Worm (Caenorhabditis elegans): ENCODE results near the gene sru-19.
A peak's percentile ranks its signal among the peaks of the same experiment; 100 is the strongest.

The sru-19 gene

DNA sequence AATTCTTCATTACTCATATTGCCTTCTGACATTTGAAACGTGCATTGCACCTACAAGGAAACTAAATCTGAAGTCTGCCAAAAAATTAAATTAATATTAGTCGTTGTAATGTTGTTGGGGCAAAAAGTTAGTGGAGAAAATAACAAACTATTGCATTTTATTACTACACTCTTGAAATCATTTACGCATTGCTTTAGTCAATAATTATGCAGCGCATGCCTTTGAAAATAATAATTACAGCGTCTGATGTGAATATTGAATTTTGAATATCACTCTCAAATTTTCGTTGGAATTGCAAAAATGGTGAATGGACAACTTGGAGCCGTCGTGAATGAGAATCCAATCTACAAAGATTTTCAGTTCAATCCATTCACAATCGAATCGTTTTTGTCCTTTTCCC lies at the start of gene sru-19:
sru-19 (plus strand) TSS at position 301 of the 400 bp plus-strand sequence.
- TF ChIP-seq mdl-1 (tag; optimal IDR thresholded peaks at IDR 0.05), result no peak
- TF ChIP-seq sdz-12 (GFP tag; optimal IDR thresholded peaks at IDR 0.05), result no peak
- TF ChIP-seq spr-3 (GFP tag; optimal IDR thresholded peaks at IDR 0.05), result no peak
- TF ChIP-seq zip-2 (tag; optimal IDR thresholded peaks at IDR 0.05), result no peak
- TF ChIP-seq F10B5.3 (tag; optimal IDR thresholded peaks at IDR 0.05), result no peak
- no peak for TF ChIP-seq ceh-44 (GFP tag; IDR thresholded peaks at IDR 0.05)
- no peak for TF ChIP-seq zfp-2 (tag; optimal IDR thresholded peaks at IDR 0.05)
- no peak for TF ChIP-seq Y48G9A.11 (GFP tag; IDR thresholded peaks at IDR 0.05)
- no peak for TF ChIP-seq duxl-1 (tag; optimal IDR thresholded peaks at IDR 0.05; ENCODE audit: poor library complexity)
- TF ChIP-seq nhr-102 (tag; optimal IDR thresholded peaks at IDR 0.05), result no peak
- TF ChIP-seq lin-39 (tag; optimal IDR thresholded peaks at IDR 0.05), result no peak
- no peak for TF ChIP-seq ztf-7 (tag; optimal IDR thresholded peaks at IDR 0.05)
- TF ChIP-seq nhr-76 (tag; optimal IDR thresholded peaks at IDR 0.05), result no peak
- no peak for TF ChIP-seq F49E8.2 (tag; optimal IDR thresholded peaks at IDR 0.05; ENCODE audit: borderline replicate concordance)
- no peak for TF ChIP-seq lim-7 (GFP tag; IDR thresholded peaks at IDR 0.05)
- TF ChIP-seq nhr-111 (GFP tag; optimal IDR thresholded peaks at IDR 0.05), result no peak

DNA sequence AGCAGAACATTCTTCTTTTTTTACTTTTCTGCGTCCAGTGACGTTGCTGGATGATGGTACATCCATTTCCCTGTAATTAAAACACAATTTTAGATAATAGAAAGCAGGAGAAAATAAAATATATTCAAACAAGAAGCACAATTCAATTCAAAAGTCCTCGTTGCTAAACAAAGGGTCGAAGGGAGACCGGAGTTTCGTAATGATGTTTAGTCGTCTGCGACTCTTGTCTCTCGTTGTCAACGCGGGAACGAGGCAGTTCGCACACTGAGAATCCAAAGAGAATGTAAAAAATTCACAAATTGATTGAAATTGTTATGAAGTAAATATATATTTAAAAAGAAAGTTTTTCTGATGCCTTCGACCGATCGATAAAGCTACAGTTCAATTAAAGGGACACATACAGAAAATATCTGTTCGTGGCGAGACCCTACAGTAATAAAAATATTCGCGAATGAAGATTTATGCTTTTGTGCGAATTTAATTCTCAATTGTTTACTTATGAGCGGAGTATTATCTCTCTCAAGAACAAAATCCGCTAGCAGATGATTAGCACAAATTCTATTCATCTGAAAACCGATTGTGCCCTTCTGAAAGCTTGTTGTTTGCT lies 47.0 kb upstream of the sru-19 start, which contains the start of gene dpy-26:
dpy-26 (minus strand) TSS at position 111 of the 607 bp plus-strand sequence.
- TF ChIP-seq jun-1 (tag; optimal IDR thresholded peaks at IDR 0.05), result no peak
- no peak for TF ChIP-seq lin-39 (tag; optimal IDR thresholded peaks at IDR 0.05)
- TF ChIP-seq Y5F2A.4 (GFP tag; optimal IDR thresholded peaks at IDR 0.05), result no peak
- no peak for TF ChIP-seq ceh-28 (tag; optimal IDR thresholded peaks at IDR 0.05)
- no peak for TF ChIP-seq lin-15B (tag; optimal IDR thresholded peaks at IDR 0.05)
- no peak for TF ChIP-seq nhr-41 (GFP tag; IDR thresholded peaks at IDR 0.05)
- TF ChIP-seq lir-3 (tag; optimal IDR thresholded peaks at IDR 0.05), result no peak
- TF ChIP-seq fos-1 (tag; optimal IDR thresholded peaks at IDR 0.05), result no peak
- no peak for TF ChIP-seq nhr-28 (tag; optimal IDR thresholded peaks at IDR 0.05)
- no peak for TF ChIP-seq mxl-3 (GFP tag; optimal IDR thresholded peaks at IDR 0.05)
- TF ChIP-seq skn-1 (tag; optimal IDR thresholded peaks at IDR 0.05), result no peak
- no peak for TF ChIP-seq F10B5.3 (tag; optimal IDR thresholded peaks at IDR 0.05)
- no peak for TF ChIP-seq lin-13 (GFP tag; optimal IDR thresholded peaks at IDR 0.05)
- TF ChIP-seq Y48G9A.11 (GFP tag; IDR thresholded peaks at IDR 0.05), result no peak
- TF ChIP-seq Y105C5A.15 (GFP tag; IDR thresholded peaks at IDR 0.05), result no peak
- no peak for TF ChIP-seq zip-11 (GFP tag; IDR thresholded peaks at IDR 0.05)
- no peak for TF ChIP-seq zag-1 (tag; optimal IDR thresholded peaks at IDR 0.05)
- TF ChIP-seq ceh-82 (tag; optimal IDR thresholded peaks at IDR 0.05), result no peak
- TF ChIP-seq snpc-1.2 (GFP tag; IDR thresholded peaks at IDR 0.05), result no peak
- no peak for TF ChIP-seq nhr-10 (tag; optimal IDR thresholded peaks at IDR 0.05)
- TF ChIP-seq F37D6.2 (tag; optimal IDR thresholded peaks at IDR 0.05), result no peak
- peak; percentile 60 for TF ChIP-seq mes-2 (tag; optimal IDR thresholded peaks at IDR 0.05; ENCODE audit: poor library complexity, severe bottlenecking)
- TF ChIP-seq pqm-1 (tag; optimal IDR thresholded peaks at IDR 0.05), result no peak
- no peak for TF ChIP-seq php-3 (GFP tag; IDR thresholded peaks at IDR 0.05)
- peak; percentile 45 for TF ChIP-seq dpl-1 (GFP tag; optimal IDR thresholded peaks at IDR 0.05)
- peak; percentile 20 for TF ChIP-seq F49E8.2 (tag; optimal IDR thresholded peaks at IDR 0.05; ENCODE audit: borderline replicate concordance)
- TF ChIP-seq T20F7.1 (GFP tag; optimal IDR thresholded peaks at IDR 0.05), result peak; percentile 95
- no peak for TF ChIP-seq tra-1 (GFP tag; IDR thresholded peaks at IDR 0.05)
- no peak for TF ChIP-seq R02D3.7 (tag; optimal IDR thresholded peaks at IDR 0.05)
- TF ChIP-seq mep-1 (tag; optimal IDR thresholded peaks at IDR 0.05), result no peak
- TF ChIP-seq mdl-1 (tag; optimal IDR thresholded peaks at IDR 0.05), result no peak
- no peak for TF ChIP-seq nhr-6 (tag; optimal IDR thresholded peaks at IDR 0.05)
- no peak for TF ChIP-seq nhr-76 (tag; optimal IDR thresholded peaks at IDR 0.05)
- no peak for TF ChIP-seq ama-1 (optimal IDR thresholded peaks at IDR 0.05)
- peak; percentile 3 for TF ChIP-seq fkh-10 (GFP tag; optimal IDR thresholded peaks at IDR 0.05)
- TF ChIP-seq daf-19 (GFP tag; conservative IDR thresholded peaks at IDR 0.05), result no peak
- no peak for TF ChIP-seq ceh-20 (GFP tag; IDR thresholded peaks at IDR 0.05)
- TF ChIP-seq dmd-8 (GFP tag; IDR thresholded peaks at IDR 0.05), result no peak
- TF ChIP-seq ZK546.5 (tag; optimal IDR thresholded peaks at IDR 0.05), result no peak
- TF ChIP-seq daf-8 (GFP tag; IDR thresholded peaks at IDR 0.05), result no peak
